Fruit fly (Drosophila melanogaster) whole organism, embryonic: Measurements from ENCODE around the gene GstO3.

Experiments used
- B-H1 ChIP-seq: fragments of 200-800 bp; sonication (Bioruptor generic); IDR thresholded peaks from 3 replicates; pipeline ENCODE4 v1.3.6; 2022; ENCODE audit warnings: missing biosample characterization, missing genetic modification characterization
- CG13296 ChIP-seq: fragments of 200-800 bp; sonication (Bioruptor generic); optimal IDR thresholded peaks from 3 replicates; lab custom pipeline; 2018; ENCODE audit warnings: missing biosample characterization, mild to moderate bottlenecking, missing genetic modification characterization
- CG17359 ChIP-seq: fragments of 200-800 bp; sonication (Bioruptor generic); optimal IDR thresholded peaks from 3 replicates; lab custom pipeline; 2018; ENCODE audit warnings: missing biosample characterization, mild to moderate bottlenecking, missing genetic modification characterization, moderate library complexity
- CG18262 ChIP-seq: fragments of 200-800 bp; optimal IDR thresholded peaks from 3 replicates; lab custom pipeline; 2019; ENCODE audit warnings: missing biosample characterization, mild to moderate bottlenecking, missing genetic modification characterization, moderate library complexity
- CG18619 ChIP-seq: fragments of 200-800 bp; sonication (Bioruptor generic); optimal IDR thresholded peaks from 3 replicates; lab custom pipeline; 2017; ENCODE audit warnings: missing biosample characterization, mild to moderate bottlenecking, missing genetic modification characterization
- CG3065 ChIP-seq: fragments of 200-800 bp; sonication (Bioruptor generic); optimal IDR thresholded peaks from 2 replicates; lab custom pipeline; 2016; ENCODE audit warnings: missing biosample characterization, missing genetic modification characterization
- CG32532 ChIP-seq: fragments of 200-800 bp; sonication (Bioruptor generic); IDR thresholded peaks from 2 replicates; pipeline ENCODE4 v1.3.6; 2022; ENCODE audit warnings: missing biosample characterization, missing genetic modification characterization
- CG34224 ChIP-seq: fragments of 200-800 bp; sonication (Bioruptor generic); IDR thresholded peaks from 3 replicates; pipeline ENCODE4 v1.3.6; 2022; ENCODE audit warnings: missing biosample characterization, missing genetic modification characterization; ENCODE audit not compliant: partially characterized antibody
- CG43689 ChIP-seq: fragments of 200-800 bp; sonication (Bioruptor generic); IDR thresholded peaks from 2 replicates; pipeline ENCODE4 v1.3.6; 2022; ENCODE audit warnings: missing biosample characterization, missing genetic modification characterization
- CG7372 ChIP-seq: fragments of 200-800 bp; sonication (Bioruptor generic); IDR thresholded peaks from 2 replicates; pipeline ENCODE4 v1.3.6; 2022; ENCODE audit warnings: missing biosample characterization, missing genetic modification characterization
- CG8388 ChIP-seq: fragments of 200-800 bp; sonication (Bioruptor generic); optimal IDR thresholded peaks from 2 replicates; lab custom pipeline; 2019; ENCODE audit warnings: missing biosample characterization, mild to moderate bottlenecking, missing genetic modification characterization, moderate library complexity
- Camta ChIP-seq: fragments of 200-800 bp; sonication (Bioruptor generic); optimal IDR thresholded peaks from 2 replicates; lab custom pipeline; 2016; ENCODE audit warnings: missing biosample characterization, missing genetic modification characterization
- Deaf1 ChIP-seq: fragments of 200-800 bp; optimal IDR thresholded peaks from 3 replicates; lab custom pipeline; 2019; ENCODE audit warnings: missing biosample characterization, mild to moderate bottlenecking, missing genetic modification characterization, moderate library complexity
- HLH3B ChIP-seq: fragments of 200-800 bp; sonication (Bioruptor generic); IDR thresholded peaks from 2 replicates; pipeline ENCODE4 v1.3.6; 2022; ENCODE audit warnings: missing biosample characterization, missing genetic modification characterization
- Hand ChIP-seq: fragments of 200-800 bp; sonication (Bioruptor generic); optimal IDR thresholded peaks from 2 replicates; lab custom pipeline; 2017; ENCODE audit warnings: mild to moderate bottlenecking, missing biosample characterization, missing genetic modification reagents, missing genetic modification characterization
- Hr78 ChIP-seq, 2 experiments: fragments of 200-800 bp in 1 of 2; fragments of >200 bp in 1 of 2; sonication (Bioruptor generic) in 1 of 2; optimal IDR thresholded peaks; 2 replicates each; lab custom pipeline; 2017 to 2019; ENCODE audit warnings: missing biosample characterization in 2 of 2, missing genetic modification characterization in 2 of 2, mild to moderate bottlenecking in 1 of 2, moderate library complexity in 1 of 2
- Mad ChIP-seq: fragments of 200-800 bp; sonication (Bioruptor generic); optimal IDR thresholded peaks from 2 replicates; lab custom pipeline; 2016; ENCODE audit warnings: missing biosample characterization, missing genetic modification characterization
- Nf-YB ChIP-seq: fragments of 200-800 bp; sonication (Bioruptor generic); optimal IDR thresholded peaks from 3 replicates; lab custom pipeline; 2019; ENCODE audit warnings: missing biosample characterization, mild to moderate bottlenecking, missing genetic modification characterization, moderate library complexity
- Nf-YC ChIP-seq: fragments of 200-800 bp; optimal IDR thresholded peaks from 3 replicates; lab custom pipeline; 2019; ENCODE audit warnings: missing biosample characterization, mild to moderate bottlenecking, missing genetic modification characterization, moderate library complexity
- Six4 ChIP-seq: fragments of 200-800 bp; sonication (Bioruptor generic); optimal IDR thresholded peaks from 2 replicates; lab custom pipeline; 2016; ENCODE audit warnings: missing biosample characterization, missing genetic modification characterization
- Sry-β ChIP-seq: fragments of 200-800 bp; sonication (Bioruptor generic); optimal IDR thresholded peaks from 2 replicates; lab custom pipeline; 2018; ENCODE audit warnings: missing biosample characterization, mild to moderate bottlenecking, missing genetic modification characterization, moderate library complexity
- Xbp1 ChIP-seq: fragments of 200-800 bp; sonication (Bioruptor generic); optimal IDR thresholded peaks from 3 replicates; lab custom pipeline; 2016; ENCODE audit warnings: missing biosample characterization, mild to moderate bottlenecking, missing genetic modification characterization
- bbx ChIP-seq: fragments of 200-800 bp; sonication (Bioruptor generic); IDR thresholded peaks from 2 replicates; pipeline ENCODE4 v1.3.6; 2022; ENCODE audit warnings: missing biosample characterization, missing genetic modification characterization; ENCODE audit not compliant: partially characterized antibody
- cad ChIP-seq: fragments of >200 bp; optimal IDR thresholded peaks from 2 replicates; lab custom pipeline; 2017; ENCODE audit warnings: missing biosample characterization, missing genetic modification characterization
- ems ChIP-seq: fragments of 200-800 bp; sonication (Bioruptor generic); optimal IDR thresholded peaks from 3 replicates; lab custom pipeline; 2016; ENCODE audit warnings: missing biosample characterization, missing genetic modification characterization
- ewg ChIP-seq: fragments of 200-800 bp; sonication (Bioruptor generic); optimal IDR thresholded peaks from 3 replicates; lab custom pipeline; 2017; ENCODE audit warnings: mild to moderate bottlenecking, missing biosample characterization, missing genetic modification reagents, missing genetic modification characterization
- fru ChIP-seq: fragments of >200 bp; optimal IDR thresholded peaks from 2 replicates; lab custom pipeline; 2017
- her ChIP-seq: fragments of 200-800 bp; sonication (Bioruptor generic); optimal IDR thresholded peaks from 2 replicates; lab custom pipeline; 2016; ENCODE audit warnings: missing biosample characterization, missing genetic modification characterization
- ken ChIP-seq: fragments of 200-800 bp; sonication (Bioruptor generic); IDR thresholded peaks from 3 replicates; pipeline ENCODE4 v1.3.6; 2022; ENCODE audit warnings: missing biosample characterization, missing genetic modification characterization
- luna ChIP-seq: fragments of 200-800 bp; sonication (Bioruptor generic); optimal IDR thresholded peaks from 2 replicates; lab custom pipeline; 2016; ENCODE audit warnings: missing biosample characterization, missing genetic modification characterization
- nerfin-1 ChIP-seq: fragments of 200-800 bp; sonication (Bioruptor generic); optimal IDR thresholded peaks from 3 replicates; lab custom pipeline; 2019; ENCODE audit warnings: missing biosample characterization, mild to moderate bottlenecking, missing genetic modification characterization, moderate library complexity
- pb ChIP-seq: fragments of 200-800 bp; sonication (Bioruptor generic); optimal IDR thresholded peaks from 3 replicates; lab custom pipeline; 2016; ENCODE audit warnings: missing biosample characterization, missing genetic modification characterization
- pros ChIP-seq: fragments of 200-800 bp; sonication (Bioruptor generic); optimal IDR thresholded peaks from 3 replicates; lab custom pipeline; 2019; ENCODE audit warnings: missing biosample characterization, mild to moderate bottlenecking, missing genetic modification characterization, moderate library complexity
- run ChIP-seq: fragments of 200-800 bp; sonication (Bioruptor generic); optimal IDR thresholded peaks from 3 replicates; lab custom pipeline; 2018; ENCODE audit warnings: missing biosample characterization, mild to moderate bottlenecking, missing genetic modification characterization
- sens-2 ChIP-seq: fragments of 200-800 bp; sonication (Bioruptor generic); IDR thresholded peaks from 2 replicates; pipeline ENCODE4 v1.3.6; 2022; ENCODE audit warnings: missing biosample characterization, missing genetic modification characterization
- stc ChIP-seq: fragments of 200-800 bp; sonication (Bioruptor generic); IDR thresholded peaks from 2 replicates; pipeline ENCODE4 v1.3.6; 2022; ENCODE audit warnings: missing biosample characterization, missing genetic modification characterization
- tll ChIP-seq, 2 experiments: fragments of 200-800 bp in 1 of 2; fragments of >200 bp in 1 of 2; sonication (Bioruptor generic) in 1 of 2; optimal IDR thresholded peaks; 2 replicates each; lab custom pipeline; 2017 to 2019; ENCODE audit warnings: missing biosample characterization in 2 of 2, missing genetic modification characterization in 2 of 2, mild to moderate bottlenecking in 1 of 2, moderate library complexity in 1 of 2
- tna ChIP-seq: fragments of 200-800 bp; sonication (Bioruptor generic); IDR thresholded peaks from 2 replicates; pipeline ENCODE4 v1.3.6; 2022; ENCODE audit warnings: missing biosample characterization, missing genetic modification characterization; ENCODE audit not compliant: partially characterized antibody

The GstO3 gene

dm6 chr3L:8536387-8536786, 17.7 kb downstream of the GstO3 start:
- TF ChIP-seq Deaf1 (tag; lab: Kevin White, UChicago) (no peak), Mad (no peak), tna (GFP tag; lab: Robert Waterston, UW) (no peak), pb (GFP tag; lab: Kevin White, UChicago) (no peak), CG8388 (no peak), CG18619 (GFP tag; lab: Kevin White, UChicago) (no peak), CG18262 (tag; lab: Kevin White, UChicago) (no peak), CG43689 (GFP tag; lab: Robert Waterston, UW) (no peak), ems (no peak), CG3065 (GFP tag; lab: Kevin White, UChicago) (no peak), her (no peak), Hr78 (GFP tag; optimal IDR thresholded peaks at IDR 0.05; lab: Kevin White, UChicago) (peak in 1 of 2 experiments; percentile 54), ken (GFP tag; lab: Robert Waterston, UW) (0 out of 3 replicates have a peak, but pooled peaks have one; percentile 11)

dm6 chr3L:8538355-8538754, 19.7 kb downstream of the GstO3 start:
- TF ChIP-seq HLH3B (GFP tag; lab: Robert Waterston, UW) (no peak), Hand (no peak), bbx (GFP tag; lab: Robert Waterston, UW) (0 out of 2 replicates have a peak, but pooled peaks have one; percentile 9), B-H1 (GFP tag; lab: Robert Waterston, UW) (no peak), Camta (GFP tag; lab: Kevin White, UChicago) (no peak), Xbp1 (GFP tag; lab: Kevin White, UChicago) (no peak), ewg (GFP tag; lab: Kevin White, UChicago) (peak; percentile 64), Nf-YC (tag; lab: Kevin White, UChicago) (peak; percentile 95), CG17359 (tag; lab: Kevin White, UChicago) (no peak), Nf-YB (peak; percentile 88)

- no peak for TF ChIP-seq CG32532 (GFP tag; lab: Robert Waterston, UW)
- peak; percentile 51 for TF ChIP-seq nerfin-1 (tag; lab: Kevin White, UChicago)
- no peak for TF ChIP-seq CG34224 (GFP tag; lab: Robert Waterston, UW)
- TF ChIP-seq Six4 (GFP tag; lab: Kevin White, UChicago): no peak
- TF ChIP-seq CG7372 (GFP tag; lab: Robert Waterston, UW): no peak
- peak; percentile 51 for TF ChIP-seq pros (GFP tag; lab: Kevin White, UChicago)
- TF ChIP-seq luna (GFP tag; lab: Kevin White, UChicago): no peak
- TF ChIP-seq Sry-β: no peak
- TF ChIP-seq CG13296: no peak
- TF ChIP-seq stc: no peak
- no peak for TF ChIP-seq run (tag; lab: Kevin White, UChicago)
Observed at dm6 chr3L:8540509-8540908, 21.8 kb downstream of the GstO3 start.

- TF ChIP-seq fru (lab: Kevin White, UChicago): no peak
- no peak for TF ChIP-seq sens-2 (GFP tag; lab: Robert Waterston, UW)
- peak; percentile 69 for TF ChIP-seq cad (GFP tag; lab: Kevin White, UChicago)
- peak in 1 of 2 experiments; percentile 52 for TF ChIP-seq tll (GFP tag; optimal IDR thresholded peaks at IDR 0.05; lab: Kevin White, UChicago)
- TF ChIP-seq, all 482 proteins: peak for 2
Observed at dm6 chr3L:8541669-8542068, 23.0 kb downstream of the GstO3 start.
